Worm (Caenorhabditis elegans) whole organism, midembryonic: ENCODE data around the gene aat-7.

Experiments
- cog-1 ChIP-seq: sonication (generic microtip); optimal IDR thresholded peaks from 2 replicates; lab custom pipeline; 2016; ENCODE audit warnings: missing genetic modification characterization, missing compliant biosample characterization
- klf-2 ChIP-seq: fragments of 200-800 bp; sonication (Bioruptor generic); conservative IDR thresholded peaks from 2 replicates; pipeline ENCODE4 v1.3.6; 2022; ENCODE audit warnings: missing genetic modification reagents, missing genetic modification characterization, missing compliant biosample characterization
- tab-1 ChIP-seq: fragments of 200-800 bp; sonication (Bioruptor generic); IDR thresholded peaks from 2 replicates; pipeline ENCODE4 v1.3.6; 2022; ENCODE audit warnings: missing genetic modification characterization, missing compliant biosample characterization

DNA sequence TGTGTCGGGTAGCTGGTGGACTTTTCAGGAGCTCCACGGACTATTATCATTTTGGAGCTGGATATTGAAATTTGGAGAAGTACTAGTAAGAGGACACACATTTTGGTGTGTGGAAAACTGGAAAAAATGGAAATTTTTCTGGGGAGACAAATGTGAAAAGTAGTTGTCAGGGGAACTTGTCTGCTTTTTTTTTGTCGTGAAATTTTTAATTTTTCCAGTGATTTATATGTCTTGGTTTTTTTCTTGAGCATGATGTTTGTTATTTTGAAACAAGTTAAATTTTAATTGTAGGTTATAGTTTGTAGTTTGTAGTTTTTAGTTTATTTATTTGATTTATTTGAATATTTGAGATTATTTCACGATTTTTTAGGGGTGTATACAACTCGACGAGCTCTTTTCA, 1.4 kb upstream of the aat-7 start, which contains the start of gene F54D12.7:
- TF ChIP-seq cog-1 (tag; lab: Kevin White, UChicago), result no peak
- no peak for TF ChIP-seq tab-1
- no peak for TF ChIP-seq klf-2 (GFP tag; lab: Robert Waterston, UW)
